Fruit fly (Drosophila melanogaster) whole organism, embryonic: ENCODE data around the gene AANATL7.
A peak's percentile ranks its signal among the peaks of the same experiment; 100 is the strongest.

Experiments
- Aef1 ChIP-seq: fragments of 200-800 bp; sonication (Bioruptor generic); IDR thresholded peaks from 3 replicates; pipeline ENCODE4 v1.3.6; 2022; ENCODE audit warnings: missing biosample characterization, missing genetic modification characterization
- Atf-2 ChIP-seq: fragments of 200-800 bp; sonication (Bioruptor generic); optimal IDR thresholded peaks from 2 replicates; lab custom pipeline; 2016; ENCODE audit warnings: missing biosample characterization, missing genetic modification characterization
- Bdp1 ChIP-seq: fragments of 200-800 bp; sonication (Bioruptor generic); optimal IDR thresholded peaks from 3 replicates; lab custom pipeline; 2016; ENCODE audit warnings: missing biosample characterization, missing genetic modification characterization
- CG10147 ChIP-seq: fragments of 200-800 bp; sonication (Bioruptor generic); optimal IDR thresholded peaks from 2 replicates; lab custom pipeline; 2019; ENCODE audit warnings: missing biosample characterization, mild to moderate bottlenecking, missing genetic modification characterization, moderate library complexity
- CG1024 ChIP-seq: fragments of 200-800 bp; sonication (Bioruptor generic); IDR thresholded peaks from 2 replicates; pipeline ENCODE4 v1.3.6; 2022; ENCODE audit warnings: missing biosample characterization, missing genetic modification characterization
- CG10267 ChIP-seq: fragments of 200-800 bp; sonication (Bioruptor generic); optimal IDR thresholded peaks from 2 replicates; lab custom pipeline; 2018; ENCODE audit warnings: missing biosample characterization, mild to moderate bottlenecking, missing genetic modification characterization, moderate library complexity
- CG10431 ChIP-seq: fragments of 200-800 bp; sonication (Bioruptor generic); optimal IDR thresholded peaks from 3 replicates; lab custom pipeline; 2018; ENCODE audit warnings: missing biosample characterization, mild to moderate bottlenecking, missing genetic modification characterization
- CG11695 ChIP-seq: fragments of 200-800 bp; sonication (Bioruptor generic); IDR thresholded peaks from 3 replicates; pipeline ENCODE4 v1.3.6; 2022; ENCODE audit warnings: missing biosample characterization, missing genetic modification characterization
- CG13287 ChIP-seq: fragments of 200-800 bp; sonication (Bioruptor generic); IDR thresholded peaks from 2 replicates; pipeline ENCODE4 v1.3.6; 2022; ENCODE audit warnings: missing biosample characterization, missing genetic modification characterization; ENCODE audit not compliant: partially characterized antibody
- CG13894 ChIP-seq: fragments of 200-800 bp; sonication (Bioruptor generic); optimal IDR thresholded peaks from 3 replicates; lab custom pipeline; 2018; ENCODE audit warnings: missing biosample characterization, mild to moderate bottlenecking, missing genetic modification characterization, moderate library complexity
- CG14050 ChIP-seq: fragments of 200-800 bp; sonication (Bioruptor generic); IDR thresholded peaks from 3 replicates; pipeline ENCODE4 v1.3.6; 2022; ENCODE audit warnings: missing biosample characterization, missing genetic modification characterization
- CG14667 ChIP-seq: fragments of 200-800 bp; sonication (Bioruptor generic); IDR thresholded peaks from 2 replicates; pipeline ENCODE4 v1.3.6; 2022; ENCODE audit warnings: missing biosample characterization, missing genetic modification characterization
- CG14710 ChIP-seq: fragments of 200-800 bp; sonication (Bioruptor generic); optimal IDR thresholded peaks from 3 replicates; lab custom pipeline; 2019; ENCODE audit warnings: missing biosample characterization, mild to moderate bottlenecking, missing genetic modification characterization, moderate library complexity
- CG14965 ChIP-seq: fragments of 200-800 bp; sonication (Bioruptor generic); optimal IDR thresholded peaks from 2 replicates; lab custom pipeline; 2016; ENCODE audit warnings: missing biosample characterization, missing genetic modification characterization, borderline replicate concordance
- CG16813 ChIP-seq: fragments of 200-800 bp; sonication (Bioruptor generic); IDR thresholded peaks from 3 replicates; pipeline ENCODE4 v1.3.6; 2022; ENCODE audit warnings: missing biosample characterization, missing genetic modification characterization; ENCODE audit not compliant: partially characterized antibody
- CG2889 ChIP-seq: fragments of 200-800 bp; sonication (Bioruptor generic); IDR thresholded peaks from 3 replicates; pipeline ENCODE4 v1.3.6; 2022; ENCODE audit warnings: missing biosample characterization, missing genetic modification characterization
- CG30403 ChIP-seq: fragments of 200-800 bp; sonication (Bioruptor generic); optimal IDR thresholded peaks from 3 replicates; lab custom pipeline; 2016; ENCODE audit warnings: missing biosample characterization, missing genetic modification characterization
- CG32772 ChIP-seq: fragments of 200-800 bp; sonication (Bioruptor generic); IDR thresholded peaks from 2 replicates; pipeline ENCODE4 v1.3.6; 2022; ENCODE audit warnings: missing biosample characterization, missing genetic modification characterization
- CG3838 ChIP-seq: fragments of 200-800 bp; sonication (Bioruptor generic); optimal IDR thresholded peaks from 3 replicates; lab custom pipeline; 2016; ENCODE audit warnings: missing biosample characterization, missing genetic modification characterization
- CG5245 ChIP-seq: fragments of 200-800 bp; sonication (Bioruptor generic); optimal IDR thresholded peaks from 3 replicates; lab custom pipeline; 2016; ENCODE audit warnings: missing biosample characterization, missing genetic modification characterization
- CG6689 ChIP-seq: fragments of 200-800 bp; sonication (Bioruptor generic); IDR thresholded peaks from 2 replicates; pipeline ENCODE4 v1.3.6; 2022; ENCODE audit warnings: missing biosample characterization, missing genetic modification characterization
- CG6765 ChIP-seq: fragments of 200-800 bp; sonication (Bioruptor generic); optimal IDR thresholded peaks from 3 replicates; lab custom pipeline; 2017; ENCODE audit warnings: missing biosample characterization, mild to moderate bottlenecking, missing genetic modification characterization
- CG6813 ChIP-seq: fragments of 200-800 bp; sonication (Bioruptor generic); optimal IDR thresholded peaks from 2 replicates; lab custom pipeline; 2017; ENCODE audit warnings: missing biosample characterization, missing genetic modification characterization, mild to moderate bottlenecking, moderate library complexity, missing genetic modification reagents
- CG9876 ChIP-seq: fragments of 200-800 bp; sonication (Bioruptor generic); optimal IDR thresholded peaks from 2 replicates; lab custom pipeline; 2016; ENCODE audit warnings: missing biosample characterization, missing genetic modification characterization
- CHES-1-like ChIP-seq: fragments of 200-800 bp; sonication (Bioruptor generic); optimal IDR thresholded peaks from 2 replicates; lab custom pipeline; 2016; ENCODE audit warnings: missing biosample characterization, missing genetic modification characterization
- Dad ChIP-seq: fragments of 200-800 bp; sonication (Bioruptor generic); optimal IDR thresholded peaks from 3 replicates; lab custom pipeline; 2016; ENCODE audit warnings: missing biosample characterization, missing genetic modification characterization
- HmgD ChIP-seq: fragments of 200-800 bp; sonication (Bioruptor generic); optimal IDR thresholded peaks from 3 replicates; lab custom pipeline; 2016; ENCODE audit warnings: missing biosample characterization, missing genetic modification characterization
- Max ChIP-seq: fragments of 200-800 bp; sonication (Bioruptor generic); optimal IDR thresholded peaks from 2 replicates; lab custom pipeline; 2016; ENCODE audit warnings: missing biosample characterization, mild to moderate bottlenecking, missing genetic modification characterization
- Med ChIP-seq: fragments of 200-800 bp; sonication (Bioruptor generic); peaks from one replicate; lab custom pipeline; 2016; ENCODE audit warnings: missing biosample characterization, missing genetic modification characterization, mild to moderate bottlenecking, inconsistent platforms, moderate library complexity
- Ravus ChIP-seq: fragments of 200-800 bp; sonication (Bioruptor generic); IDR thresholded peaks from 2 replicates; pipeline ENCODE4 v1.3.6; 2022; ENCODE audit warnings: missing biosample characterization, missing genetic modification characterization
- Rx ChIP-seq: fragments of 200-800 bp; sonication (Bioruptor generic); IDR thresholded peaks from 2 replicates; pipeline ENCODE4 v1.3.6; 2022; ENCODE audit warnings: missing biosample characterization, missing genetic modification characterization
- Side ChIP-seq: fragments of 200-800 bp; sonication (Bioruptor generic); optimal IDR thresholded peaks from 2 replicates; lab custom pipeline; 2016; ENCODE audit warnings: missing biosample characterization, missing genetic modification characterization
- Stat92E ChIP-seq, 3 experiments: fragments of >200 bp in 2 of 3; fragments of 200-800 bp in 1 of 3; sonication (Bioruptor generic) in 1 of 3; optimal IDR thresholded peaks; 2 replicates each; lab custom pipeline; 2017 to 2019; ENCODE audit warnings: missing biosample characterization in 3 of 3, missing genetic modification characterization in 3 of 3, mild to moderate bottlenecking in 1 of 3, moderate library complexity in 1 of 3
- al ChIP-seq: fragments of 200-800 bp; sonication (Bioruptor generic); IDR thresholded peaks from 2 replicates; pipeline ENCODE4 v1.3.6; 2022; ENCODE audit warnings: missing biosample characterization, missing genetic modification characterization
- ap ChIP-seq: fragments of 200-800 bp; sonication (Bioruptor generic); IDR thresholded peaks from 2 replicates; pipeline ENCODE4 v1.3.6; 2022; ENCODE audit warnings: missing biosample characterization, missing genetic modification characterization
- cas ChIP-seq: fragments of 200-800 bp; sonication (Bioruptor generic); IDR thresholded peaks from 2 replicates; pipeline ENCODE4 v1.3.6; 2022; ENCODE audit warnings: missing biosample characterization, missing genetic modification characterization
- chinmo ChIP-seq: fragments of 200-800 bp; sonication (Bioruptor generic); IDR thresholded peaks from 4 replicates; pipeline ENCODE4 v1.3.6; 2022; ENCODE audit warnings: missing biosample characterization, missing genetic modification characterization; ENCODE audit not compliant: partially characterized antibody
- da ChIP-seq: fragments of 200-800 bp; sonication (Bioruptor generic); optimal IDR thresholded peaks from 2 replicates; lab custom pipeline; 2016; ENCODE audit warnings: missing biosample characterization, missing genetic modification characterization
- dm ChIP-seq: fragments of 200-800 bp; sonication (Bioruptor generic); optimal IDR thresholded peaks from 3 replicates; lab custom pipeline; 2016; ENCODE audit warnings: missing biosample characterization, missing genetic modification characterization
- dysf ChIP-seq: fragments of 200-800 bp; sonication (Bioruptor generic); IDR thresholded peaks from 3 replicates; pipeline ENCODE4 v1.3.6; 2022; ENCODE audit warnings: missing biosample characterization, missing genetic modification characterization
- hb ChIP-seq: fragments of 200-800 bp; sonication (Bioruptor generic); IDR thresholded peaks from 3 replicates; pipeline ENCODE4 v1.3.6; 2022; ENCODE audit warnings: missing biosample characterization, missing genetic modification characterization; ENCODE audit not compliant: partially characterized antibody
- lov ChIP-seq, 2 experiments: fragments of 200-800 bp in 1 of 2; fragments of >200 bp in 1 of 2; sonication (Bioruptor generic) in 1 of 2; IDR thresholded peaks in 1 of 2; optimal IDR thresholded peaks in 1 of 2; 2 replicates in 1 of 2; 3 replicates in 1 of 2; pipeline versions ENCODE4 v1.3.6 to Lab custom; 2017 to 2022; ENCODE audit warnings: missing biosample characterization in 1 of 2, missing genetic modification characterization in 1 of 2
- nerfin-2 ChIP-seq: fragments of 200-800 bp; sonication (Bioruptor generic); IDR thresholded peaks from 2 replicates; pipeline ENCODE4 v1.3.6; 2022; ENCODE audit warnings: missing biosample characterization, missing genetic modification characterization; ENCODE audit not compliant: partially characterized antibody
- onecut ChIP-seq: fragments of 200-800 bp; sonication (Bioruptor generic); IDR thresholded peaks from 2 replicates; pipeline ENCODE4 v1.3.6; 2022; ENCODE audit warnings: missing biosample characterization, missing genetic modification characterization
- org-1 ChIP-seq: fragments of 200-800 bp; sonication (Bioruptor generic); optimal IDR thresholded peaks from 2 replicates; lab custom pipeline; 2017; ENCODE audit warnings: missing biosample characterization, missing genetic modification characterization
- psq ChIP-seq: fragments of 200-800 bp; sonication (Bioruptor generic); optimal IDR thresholded peaks from 2 replicates; lab custom pipeline; 2017; ENCODE audit warnings: missing biosample characterization, missing genetic modification characterization
- rib ChIP-seq: fragments of 200-800 bp; sonication (Bioruptor generic); IDR thresholded peaks from 2 replicates; pipeline ENCODE4 v1.3.6; 2022; ENCODE audit warnings: missing biosample characterization, missing genetic modification characterization
- slp2 ChIP-seq: fragments of 200-800 bp; sonication (Bioruptor generic); optimal IDR thresholded peaks from 2 replicates; lab custom pipeline; 2016; ENCODE audit warnings: missing biosample characterization, missing genetic modification characterization
- tgo ChIP-seq: fragments of 200-800 bp; sonication (Bioruptor generic); IDR thresholded peaks from 3 replicates; pipeline ENCODE4 v1.3.6; 2022; ENCODE audit warnings: missing biosample characterization, missing genetic modification characterization
- tx ChIP-seq: fragments of 200-800 bp; sonication (Bioruptor generic); optimal IDR thresholded peaks from 2 replicates; lab custom pipeline; 2016; ENCODE audit warnings: missing biosample characterization, missing genetic modification characterization
- wdn ChIP-seq: fragments of 200-800 bp; sonication (Bioruptor generic); IDR thresholded peaks from 2 replicates; pipeline ENCODE4 v1.3.6; 2022; ENCODE audit warnings: missing biosample characterization, missing genetic modification characterization
- yki ChIP-seq: fragments of >200 bp; optimal IDR thresholded peaks from 3 replicates; lab custom pipeline; 2018

The AANATL7 gene

dm6 chrX:2593753-2594096 is 13.0 kb downstream of the AANATL7 start (continued):
- TF ChIP-seq chinmo (GFP tag; lab: Robert Waterston, UW): no peak
- TF ChIP-seq HmgD (GFP tag; lab: Kevin White, UChicago): peak; percentile 74
- TF ChIP-seq CG16813 (GFP tag; lab: Robert Waterston, UW): no peak
- TF ChIP-seq wdn: peak; percentile 95
- no peak for TF ChIP-seq Stat92E (GFP tag; optimal IDR thresholded peaks at IDR 0.05; lab: Kevin White, UChicago)
- TF ChIP-seq rib (GFP tag; lab: Robert Waterston, UW): peak; percentile 97
- peak; percentile 91 for TF ChIP-seq al
- peak; percentile 93 for TF ChIP-seq Side (GFP tag; lab: Kevin White, UChicago)
- peak; percentile 94 for TF ChIP-seq CHES-1-like (GFP tag; lab: Kevin White, UChicago)
- TF ChIP-seq CG1024 (GFP tag; lab: Robert Waterston, UW): peak; percentile 85
- TF ChIP-seq Bdp1 (GFP tag; lab: Kevin White, UChicago): peak; percentile 73
- TF ChIP-seq Dad (GFP tag; lab: Kevin White, UChicago): peak; percentile 89
- TF ChIP-seq CG14965: peak; percentile 63
- peak; percentile 93 for TF ChIP-seq Rx (GFP tag; lab: Robert Waterston, UW)
- no peak for TF ChIP-seq psq (GFP tag; lab: Kevin White, UChicago)
- no peak for TF ChIP-seq hb (GFP tag; lab: Robert Waterston, UW)
- TF ChIP-seq CG3838 (GFP tag; lab: Kevin White, UChicago): peak; percentile 59
- TF ChIP-seq slp2 (GFP tag; lab: Kevin White, UChicago): peak; percentile 85
- TF ChIP-seq tgo (GFP tag; lab: Robert Waterston, UW): peak; percentile 94
- peak; percentile 88 for TF ChIP-seq CG14050 (GFP tag; lab: Robert Waterston, UW)
- peak; percentile 83 for TF ChIP-seq CG13894
- peak; percentile 95 for TF ChIP-seq Aef1 (GFP tag; lab: Robert Waterston, UW)
- TF ChIP-seq lov (optimal IDR thresholded peaks at IDR 0.05; lab: Kevin White, UChicago): no peak
- TF ChIP-seq lov (GFP tag; IDR thresholded peaks at IDR 0.05; lab: Robert Waterston, UW): peak; percentile 85; the same call in 2 of the 3 replicates
- TF ChIP-seq CG6813: peak; percentile 91
- TF ChIP-seq CG10147 (GFP tag; lab: Kevin White, UChicago): peak; percentile 73
- no peak for TF ChIP-seq nerfin-2
- TF ChIP-seq yki (lab: Kevin White, UChicago): no peak
- peak; percentile 97 for TF ChIP-seq dysf (GFP tag; lab: Robert Waterston, UW)
- peak; percentile 82 for TF ChIP-seq Ravus (GFP tag; lab: Robert Waterston, UW)
- TF ChIP-seq Med (GFP tag; lab: Kevin White, UChicago): peak; percentile 99
- TF ChIP-seq dm (GFP tag; lab: Kevin White, UChicago): peak; percentile 70
- peak; percentile 89 for TF ChIP-seq org-1
- peak; percentile 66 for TF ChIP-seq da (GFP tag; lab: Kevin White, UChicago)
- TF ChIP-seq CG11695 (GFP tag; lab: Robert Waterston, UW): peak; percentile 94
- TF ChIP-seq CG30403 (GFP tag; lab: Kevin White, UChicago): peak; percentile 90
- peak; percentile 91 for TF ChIP-seq CG9876 (GFP tag; lab: Kevin White, UChicago)
- TF ChIP-seq CG14710 (tag; lab: Kevin White, UChicago): peak; percentile 57
- peak; percentile 81 for TF ChIP-seq Max (GFP tag; lab: Kevin White, UChicago)
- TF ChIP-seq CG6689 (GFP tag; lab: Robert Waterston, UW): peak; percentile 94
- peak; percentile 86 for TF ChIP-seq tx (GFP tag; lab: Kevin White, UChicago)
- TF ChIP-seq cas (GFP tag; lab: Robert Waterston, UW): peak; percentile 88
- TF ChIP-seq Atf-2 (GFP tag; lab: Kevin White, UChicago): peak; percentile 82
- TF ChIP-seq CG2889 (GFP tag; lab: Robert Waterston, UW): peak; percentile 93
- peak; percentile 80 for TF ChIP-seq onecut
- peak; percentile 60 for TF ChIP-seq CG10267 (tag; lab: Kevin White, UChicago)
- TF ChIP-seq CG10431 (GFP tag; lab: Kevin White, UChicago): no peak
- TF ChIP-seq CG32772 (GFP tag; lab: Robert Waterston, UW): peak; percentile 93
- peak; percentile 91 for TF ChIP-seq ap (GFP tag; lab: Robert Waterston, UW)
- TF ChIP-seq CG5245 (GFP tag; lab: Kevin White, UChicago): peak; percentile 92
- TF ChIP-seq CG6765 (GFP tag; lab: Kevin White, UChicago): peak; percentile 85
- TF ChIP-seq CG13287: no peak
- TF ChIP-seq CG14667 (GFP tag; lab: Robert Waterston, UW): peak; percentile 93
